Fruit fly (Drosophila melanogaster): Measurements from ENCODE around the gene NHP2.
A peak's percentile ranks its signal among the peaks of the same experiment; 100 is the strongest.

Gene NHP2

dm6 chr3L:14790127-14790589 lies 11.8 kb downstream of the NHP2 start (continued):
- TF ChIP-seq Ets97D (GFP tag; optimal IDR thresholded peaks at IDR 0.05) = peak; percentile 70
- TF ChIP-seq org-1 (GFP tag; optimal IDR thresholded peaks at IDR 0.05) = peak; percentile 70
- peak; percentile 96 for TF ChIP-seq CG10267 (tag; optimal IDR thresholded peaks at IDR 0.05)
- peak; percentile 67 for TF ChIP-seq CG17385 (GFP tag; optimal IDR thresholded peaks at IDR 0.05)
- no peak for TF ChIP-seq CG6254 (GFP tag; optimal IDR thresholded peaks at IDR 0.05)
- TF ChIP-seq CG3847 (GFP tag; IDR thresholded peaks at IDR 0.05) = peak; percentile 88
- no peak for TF ChIP-seq pan (optimal IDR thresholded peaks at IDR 0.05)
- peak in 1 of 2 experiments; percentile 67 for TF ChIP-seq pan (GFP tag; optimal IDR thresholded peaks at IDR 0.05 in 1 of 2, IDR thresholded peaks at IDR 0.05 in 1 of 2)
- no peak for TF ChIP-seq CG13894 (tag; optimal IDR thresholded peaks at IDR 0.05)
- TF ChIP-seq ap (GFP tag; IDR thresholded peaks at IDR 0.05) = peak; percentile 51; the same call in 1 of the 2 replicates
- peak; percentile 85 for TF ChIP-seq CG13123 (GFP tag; optimal IDR thresholded peaks at IDR 0.05)
- TF ChIP-seq Dek (tag; optimal IDR thresholded peaks at IDR 0.05) = peak; percentile 45
- TF ChIP-seq Abd-B (GFP tag; optimal IDR thresholded peaks at IDR 0.05) = peak; percentile 78
- TF ChIP-seq cas (GFP tag; IDR thresholded peaks at IDR 0.05) = peak; percentile 59; the same call in 1 of the 2 replicates
- peak; percentile 87 for TF ChIP-seq CG17186 (GFP tag; optimal IDR thresholded peaks at IDR 0.05)
- no peak for TF ChIP-seq Ada2b (GFP tag; IDR thresholded peaks at IDR 0.05)
- peak; percentile 72 for TF ChIP-seq row (GFP tag; IDR thresholded peaks at IDR 0.05)
- TF ChIP-seq CG9215 (GFP tag; IDR thresholded peaks at IDR 0.05) = peak; percentile 82
- TF ChIP-seq Antp (GFP tag; optimal IDR thresholded peaks at IDR 0.05) = peak; percentile 89
- TF ChIP-seq peb (GFP tag; IDR thresholded peaks at IDR 0.05) = peak; percentile 56; the same call in 1 of the 2 replicates
- peak in 1 of 2 experiments; percentile 14 for TF ChIP-seq Trl (optimal IDR thresholded peaks at IDR 0.05)
- TF ChIP-seq Trl (GFP tag; optimal IDR thresholded peaks at IDR 0.05) = peak; percentile 94
- peak; percentile 15 for TF ChIP-seq CG15601 (tag; optimal IDR thresholded peaks at IDR 0.05)
- peak; percentile 68 for TF ChIP-seq CG7357 (GFP tag; IDR thresholded peaks at IDR 0.05)
- TF ChIP-seq Elba2 (GFP tag; optimal IDR thresholded peaks at IDR 0.05) = peak; percentile 70
- TF ChIP-seq jigr1 (GFP tag; IDR thresholded peaks at IDR 0.05) = no peak
- TF ChIP-seq Awh (GFP tag; IDR thresholded peaks at IDR 0.05) = peak; percentile 57; the same call in 1 of the 2 replicates
- TF ChIP-seq dati (GFP tag; IDR thresholded peaks at IDR 0.05) = no peak
- peak; percentile 81 for TF ChIP-seq vnd (GFP tag; IDR thresholded peaks at IDR 0.05; ENCODE audit: partially characterized antibody)
- peak; percentile 4 for TF ChIP-seq CG10565 (GFP tag; optimal IDR thresholded peaks at IDR 0.05)
- no peak for TF ChIP-seq bigmax (GFP tag; optimal IDR thresholded peaks at IDR 0.05)
- peak; percentile 77; the same call in 1 of the 2 replicates for TF ChIP-seq CG6272 (GFP tag; IDR thresholded peaks at IDR 0.05)
- TF ChIP-seq CG7839 (tag; optimal IDR thresholded peaks at IDR 0.05) = no peak
- no peak for TF ChIP-seq exex (tag; optimal IDR thresholded peaks at IDR 0.05)
- peak; percentile 58; the same call in 2 of the 3 replicates for TF ChIP-seq Optix (GFP tag; IDR thresholded peaks at IDR 0.05)
- no peak for TF ChIP-seq Nf-YC (tag; optimal IDR thresholded peaks at IDR 0.05)
- peak; percentile 24 for TF ChIP-seq gfzf (GFP tag; optimal IDR thresholded peaks at IDR 0.05)
- TF ChIP-seq Nf-YA (GFP tag; IDR thresholded peaks at IDR 0.05) = 0 out of 2 replicates have a peak, but pooled peaks have one; percentile 34
- peak; percentile 8 for TF ChIP-seq CG6683 (GFP tag; optimal IDR thresholded peaks at IDR 0.05)
- TF ChIP-seq emc (GFP tag; optimal IDR thresholded peaks at IDR 0.05) = peak; percentile 52
- TF ChIP-seq caup (GFP tag; optimal IDR thresholded peaks at IDR 0.05; ENCODE audit: severe bottlenecking) = no peak
- TF ChIP-seq corto (GFP tag; optimal IDR thresholded peaks at IDR 0.05) = peak; percentile 64
- TF ChIP-seq sob (GFP tag; IDR thresholded peaks at IDR 0.05) = peak; percentile 91
- 0 out of 2 replicates have a peak, but pooled peaks have one; percentile 22 for TF ChIP-seq toy (GFP tag; IDR thresholded peaks at IDR 0.05)
- TF ChIP-seq CG17612 (GFP tag; IDR thresholded peaks at IDR 0.05) = peak; percentile 49; the same call in 1 of the 2 replicates
- TF ChIP-seq vfl (GFP tag; optimal IDR thresholded peaks at IDR 0.05) = peak; percentile 65
- TF ChIP-seq BEAF-32 (GFP tag; optimal IDR thresholded peaks at IDR 0.05) = peak; percentile 83
- TF ChIP-seq HLH54F (GFP tag; optimal IDR thresholded peaks at IDR 0.05) = peak; percentile 91
- TF ChIP-seq CG13296 (GFP tag; optimal IDR thresholded peaks at IDR 0.05) = no peak
- peak; percentile 82 for TF ChIP-seq ind (GFP tag; optimal IDR thresholded peaks at IDR 0.05)
- peak; percentile 79 for TF ChIP-seq Max (GFP tag; optimal IDR thresholded peaks at IDR 0.05)

All from whole organism, embryonic.